Fruit fly (Drosophila melanogaster) whole organism, embryonic: ENCODE data around the gene Rab39.

Experiments used
- CG10209 ChIP-seq: fragments of 200-800 bp; sonication (Bioruptor generic); optimal IDR thresholded peaks from 3 replicates; lab custom pipeline; 2017; ENCODE audit warnings: missing biosample characterization, mild to moderate bottlenecking, missing genetic modification characterization, missing genetic modification reagents
- CG10979 ChIP-seq: fragments of 200-800 bp; sonication (Bioruptor generic); optimal IDR thresholded peaks from 2 replicates; lab custom pipeline; 2018; ENCODE audit warnings: missing biosample characterization, mild to moderate bottlenecking, missing genetic modification characterization, moderate library complexity
- CG14441 ChIP-seq: fragments of 200-800 bp; sonication (Bioruptor generic); IDR thresholded peaks from 2 replicates; pipeline ENCODE4 v1.3.6; 2022; ENCODE audit warnings: missing biosample characterization, missing genetic modification characterization
- CG15514 ChIP-seq: fragments of 200-800 bp; sonication (Bioruptor generic); optimal IDR thresholded peaks from 3 replicates; lab custom pipeline; 2017; ENCODE audit warnings: missing biosample characterization, missing genetic modification characterization, mild to moderate bottlenecking, moderate library complexity, missing genetic modification reagents
- CG18476 ChIP-seq: fragments of 200-800 bp; sonication (Bioruptor generic); optimal IDR thresholded peaks from 2 replicates; lab custom pipeline; 2016; ENCODE audit warnings: missing biosample characterization, mild to moderate bottlenecking, missing genetic modification characterization
- CG31365 ChIP-seq: fragments of 200-800 bp; sonication (Bioruptor generic); optimal IDR thresholded peaks from 2 replicates; lab custom pipeline; 2018; ENCODE audit warnings: missing biosample characterization, mild to moderate bottlenecking, missing genetic modification characterization
- CG3281 ChIP-seq: fragments of 200-800 bp; sonication (Bioruptor generic); optimal IDR thresholded peaks from 3 replicates; lab custom pipeline; 2017; ENCODE audit warnings: missing biosample characterization, mild to moderate bottlenecking, missing genetic modification characterization
- CG33213 ChIP-seq: fragments of 200-800 bp; sonication (Bioruptor generic); optimal IDR thresholded peaks from 3 replicates; lab custom pipeline; 2016; ENCODE audit warnings: missing biosample characterization, missing genetic modification characterization
- CG34224 ChIP-seq: fragments of 200-800 bp; sonication (Bioruptor generic); IDR thresholded peaks from 3 replicates; pipeline ENCODE4 v1.3.6; 2022; ENCODE audit warnings: missing biosample characterization, missing genetic modification characterization; ENCODE audit not compliant: partially characterized antibody
- CG42726 ChIP-seq: fragments of 200-800 bp; sonication (Bioruptor generic); IDR thresholded peaks from 2 replicates; pipeline ENCODE4 v1.3.6; 2022; ENCODE audit warnings: missing biosample characterization, missing genetic modification characterization; ENCODE audit not compliant: partially characterized antibody
- CG6791 ChIP-seq: fragments of 200-800 bp; sonication (Bioruptor generic); IDR thresholded peaks from 3 replicates; pipeline ENCODE4 v1.3.6; 2022; ENCODE audit warnings: missing biosample characterization, missing genetic modification characterization; ENCODE audit not compliant: partially characterized antibody
- CG7987 ChIP-seq: fragments of 200-800 bp; sonication (Bioruptor generic); optimal IDR thresholded peaks from 2 replicates; lab custom pipeline; 2018; ENCODE audit warnings: missing biosample characterization, mild to moderate bottlenecking, missing genetic modification characterization, moderate library complexity
- CG8290 ChIP-seq, 3 experiments: fragments of 200-800 bp; sonication (Bioruptor generic); optimal IDR thresholded peaks; 2 replicates each; lab custom pipeline; 2016 to 2019; ENCODE audit warnings: missing biosample characterization in 3 of 3, missing genetic modification characterization in 3 of 3, mild to moderate bottlenecking in 2 of 3, moderate library complexity in 1 of 3
- CG9797 ChIP-seq: fragments of 200-800 bp; sonication (Bioruptor generic); optimal IDR thresholded peaks from 3 replicates; lab custom pipeline; 2018; ENCODE audit warnings: missing biosample characterization, mild to moderate bottlenecking, missing genetic modification characterization
- CrebB ChIP-seq: fragments of 200-800 bp; sonication (Bioruptor generic); optimal IDR thresholded peaks from 3 replicates; lab custom pipeline; 2018; ENCODE audit warnings: missing biosample characterization, mild to moderate bottlenecking, missing genetic modification characterization
- Drgx ChIP-seq: fragments of 200-800 bp; sonication (Bioruptor generic); IDR thresholded peaks from 2 replicates; pipeline ENCODE4 v1.3.6; 2022; ENCODE audit warnings: missing biosample characterization, missing genetic modification characterization
- E2f2 ChIP-seq: fragments of 200-800 bp; sonication (Bioruptor generic); IDR thresholded peaks from 2 replicates; pipeline ENCODE4 v1.3.6; 2022; ENCODE audit warnings: missing biosample characterization, missing genetic modification characterization
- H2.0 ChIP-seq: fragments of 200-800 bp; sonication (Bioruptor generic); IDR thresholded peaks from 2 replicates; pipeline ENCODE4 v1.3.6; 2022; ENCODE audit warnings: missing biosample characterization, missing genetic modification characterization
- HmgZ ChIP-seq: fragments of 200-800 bp; sonication (Bioruptor generic); optimal IDR thresholded peaks from 2 replicates; lab custom pipeline; 2018; ENCODE audit warnings: missing biosample characterization, mild to moderate bottlenecking, missing genetic modification characterization
- NC2β ChIP-seq: fragments of 200-800 bp; sonication (Bioruptor generic); optimal IDR thresholded peaks from 2 replicates; lab custom pipeline; 2016; ENCODE audit warnings: missing biosample characterization, missing genetic modification characterization
- NFAT ChIP-seq: fragments of 200-800 bp; sonication (Bioruptor generic); IDR thresholded peaks from 2 replicates; pipeline ENCODE4 v1.3.6; 2022; ENCODE audit warnings: missing biosample characterization, missing genetic modification characterization
- Scr ChIP-seq: fragments of 200-800 bp; sonication (Bioruptor generic); IDR thresholded peaks from 2 replicates; pipeline ENCODE4 v1.3.6; 2022; ENCODE audit warnings: missing biosample characterization, missing genetic modification characterization; ENCODE audit not compliant: partially characterized antibody
- Sox100B ChIP-seq: fragments of 200-800 bp; sonication (Bioruptor generic); optimal IDR thresholded peaks from 3 replicates; lab custom pipeline; 2018; ENCODE audit warnings: missing biosample characterization, mild to moderate bottlenecking, missing genetic modification characterization
- abd-A ChIP-seq: fragments of 200-800 bp; sonication (Bioruptor generic); optimal IDR thresholded peaks from 3 replicates; lab custom pipeline; 2019; ENCODE audit warnings: missing biosample characterization, mild to moderate bottlenecking, missing genetic modification characterization, moderate library complexity
- amos ChIP-seq: fragments of 200-800 bp; sonication (Bioruptor generic); IDR thresholded peaks from 2 replicates; pipeline ENCODE4 v1.3.6; 2022; ENCODE audit warnings: missing biosample characterization, missing genetic modification characterization; ENCODE audit not compliant: partially characterized antibody
- ems ChIP-seq: fragments of 200-800 bp; sonication (Bioruptor generic); optimal IDR thresholded peaks from 3 replicates; lab custom pipeline; 2016; ENCODE audit warnings: missing biosample characterization, missing genetic modification characterization
- fd3F ChIP-seq: fragments of 200-800 bp; sonication (Bioruptor generic); optimal IDR thresholded peaks from 2 replicates; lab custom pipeline; 2018; ENCODE audit warnings: missing biosample characterization, mild to moderate bottlenecking, missing genetic modification characterization, moderate library complexity
- kni ChIP-seq: fragments of 200-800 bp; sonication (Bioruptor generic); optimal IDR thresholded peaks from 3 replicates; lab custom pipeline; 2017; ENCODE audit warnings: mild to moderate bottlenecking, missing biosample characterization, missing genetic modification reagents, missing genetic modification characterization
- lbe ChIP-seq: fragments of 200-800 bp; sonication (Bioruptor generic); optimal IDR thresholded peaks from 2 replicates; lab custom pipeline; 2016; ENCODE audit warnings: missing biosample characterization, mild to moderate bottlenecking, missing genetic modification characterization
- nmo ChIP-seq: fragments of 200-800 bp; sonication (Bioruptor generic); optimal IDR thresholded peaks from 2 replicates; lab custom pipeline; 2018; ENCODE audit warnings: missing biosample characterization, mild to moderate bottlenecking, missing genetic modification characterization, moderate library complexity
- onecut ChIP-seq: fragments of 200-800 bp; sonication (Bioruptor generic); IDR thresholded peaks from 2 replicates; pipeline ENCODE4 v1.3.6; 2022; ENCODE audit warnings: missing biosample characterization, missing genetic modification characterization
- phol ChIP-seq: fragments of 200-800 bp; sonication (Bioruptor generic); optimal IDR thresholded peaks from 3 replicates; lab custom pipeline; 2018; ENCODE audit warnings: missing biosample characterization, mild to moderate bottlenecking, missing genetic modification characterization, moderate library complexity
- pita ChIP-seq: fragments of 200-800 bp; sonication (Bioruptor generic); optimal IDR thresholded peaks from 2 replicates; lab custom pipeline; 2017; ENCODE audit warnings: missing biosample characterization, mild to moderate bottlenecking, missing genetic modification characterization
- sd ChIP-seq: fragments of 200-800 bp; sonication (Bioruptor generic); optimal IDR thresholded peaks from 3 replicates; lab custom pipeline; 2018; ENCODE audit warnings: missing biosample characterization, mild to moderate bottlenecking, missing genetic modification characterization, moderate library complexity
- sug ChIP-seq: fragments of 200-800 bp; optimal IDR thresholded peaks from 2 replicates; lab custom pipeline; 2019; ENCODE audit warnings: missing biosample characterization, mild to moderate bottlenecking, missing genetic modification characterization, moderate library complexity
- tin ChIP-seq: fragments of 200-800 bp; sonication (Bioruptor generic); optimal IDR thresholded peaks from 3 replicates; lab custom pipeline; 2016; ENCODE audit warnings: missing biosample characterization, missing genetic modification characterization
- twi ChIP-seq: fragments of 200-800 bp; optimal IDR thresholded peaks from 2 replicates; lab custom pipeline; 2019; ENCODE audit warnings: missing biosample characterization, mild to moderate bottlenecking, missing genetic modification characterization, moderate library complexity
- unc-4 ChIP-seq: fragments of 200-800 bp; sonication (Bioruptor generic); IDR thresholded peaks from 2 replicates; pipeline ENCODE4 v1.3.6; 2022; ENCODE audit warnings: missing biosample characterization, missing genetic modification characterization; ENCODE audit not compliant: partially characterized antibody
- zen ChIP-seq: fragments of 200-800 bp; sonication (Bioruptor generic); optimal IDR thresholded peaks from 3 replicates; lab custom pipeline; 2018; ENCODE audit warnings: missing biosample characterization, mild to moderate bottlenecking, missing genetic modification characterization, moderate library complexity

The Rab39 gene

DNA sequence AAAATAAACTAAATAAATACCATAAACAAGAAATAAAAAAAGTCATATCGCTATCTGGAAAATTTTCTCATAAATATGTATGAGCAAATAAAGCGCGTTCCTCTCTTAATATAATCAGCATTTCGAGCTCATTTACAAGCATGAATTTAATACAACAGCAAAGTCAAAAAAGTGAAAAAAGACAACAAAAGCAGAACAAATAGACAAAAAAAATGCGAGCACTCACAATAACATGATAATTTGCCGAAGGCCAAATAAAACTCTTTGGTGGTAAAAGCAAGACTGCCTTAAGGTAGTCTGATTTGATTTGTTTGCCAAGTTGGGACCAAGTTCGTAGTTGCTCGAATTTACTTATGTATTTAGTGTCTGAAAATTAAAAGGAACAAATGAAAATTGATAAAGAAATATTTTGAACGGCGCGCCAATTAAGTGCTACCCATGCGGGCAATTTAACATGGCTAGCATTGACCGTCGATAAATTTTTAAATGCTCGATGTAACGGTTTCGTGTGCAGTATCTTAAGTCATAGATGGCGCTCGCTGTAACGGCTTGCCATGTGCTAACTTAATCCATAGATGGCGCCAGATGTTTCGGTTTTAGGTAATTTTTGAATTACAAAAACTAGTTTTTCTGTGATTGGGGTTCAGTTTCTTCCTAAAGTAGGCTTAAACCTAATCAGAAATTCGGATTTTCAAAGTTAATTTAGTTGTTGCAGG, 24.1 kb upstream of the Rab39 start (continued):
- no peak for TF ChIP-seq ems
- peak; percentile 87 for TF ChIP-seq phol (tag; lab: Kevin White, UChicago)
- TF ChIP-seq H2.0: 0 out of 2 replicates have a peak, but pooled peaks have one; percentile 3
- no peak for TF ChIP-seq lbe (GFP tag; lab: Kevin White, UChicago)
- TF ChIP-seq CG33213 (GFP tag; lab: Kevin White, UChicago): peak; percentile 75
- TF ChIP-seq E2f2 (GFP tag; lab: Robert Waterston, UW): peak; percentile 95
- TF ChIP-seq CG14441: peak; percentile 48
- TF ChIP-seq onecut (GFP tag; lab: Robert Waterston, UW): peak; percentile 55; the same call in 1 of the 2 replicates
- no peak for TF ChIP-seq CG8290 (GFP tag; optimal IDR thresholded peaks at IDR 0.05; lab: Kevin White, UChicago)
- TF ChIP-seq CG8290 (tag; optimal IDR thresholded peaks at IDR 0.05; lab: Kevin White, UChicago): peak in 1 of 2 experiments; percentile 67
- TF ChIP-seq CG18476 (GFP tag; lab: Kevin White, UChicago): no peak
- TF ChIP-seq NC2β (GFP tag; lab: Kevin White, UChicago): no peak
- peak; percentile 34 for TF ChIP-seq CG9797 (GFP tag; lab: Kevin White, UChicago)
- TF ChIP-seq Scr (GFP tag; lab: Robert Waterston, UW): peak; percentile 16; the same call in 1 of the 2 replicates
- TF ChIP-seq NFAT (GFP tag; lab: Robert Waterston, UW): peak; percentile 74
- peak; percentile 78 for TF ChIP-seq CG10209
- TF ChIP-seq CrebB: no peak
- peak; percentile 38; the same call in 1 of the 3 replicates for TF ChIP-seq CG34224
- TF ChIP-seq unc-4 (GFP tag; lab: Robert Waterston, UW): peak; percentile 49; the same call in 1 of the 2 replicates
- peak; percentile 22; the same call in 1 of the 2 replicates for TF ChIP-seq Drgx (GFP tag; lab: Robert Waterston, UW)
- TF ChIP-seq zen: peak; percentile 6
- TF ChIP-seq CG7987 (GFP tag; lab: Kevin White, UChicago): peak; percentile 16
- peak; percentile 64; the same call in 1 of the 2 replicates for TF ChIP-seq CG42726 (GFP tag; lab: Robert Waterston, UW)
- peak; percentile 21 for TF ChIP-seq pita
- TF ChIP-seq Sox100B (GFP tag; lab: Kevin White, UChicago): peak; percentile 3
- no peak for TF ChIP-seq fd3F (GFP tag; lab: Kevin White, UChicago)
- peak; percentile 26 for TF ChIP-seq CG31365 (tag; lab: Kevin White, UChicago)
- TF ChIP-seq CG6791: peak; percentile 37; the same call in 1 of the 3 replicates
- peak; percentile 41 for TF ChIP-seq HmgZ (tag; lab: Kevin White, UChicago)
- peak; percentile 71 for TF ChIP-seq CG15514 (GFP tag; lab: Kevin White, UChicago)
- peak; percentile 36 for TF ChIP-seq CG3281 (GFP tag; lab: Kevin White, UChicago)
- TF ChIP-seq amos (GFP tag; lab: Robert Waterston, UW): peak; percentile 53; the same call in 1 of the 2 replicates
- TF ChIP-seq sug (tag; lab: Kevin White, UChicago): peak; percentile 21
- peak; percentile 8 for TF ChIP-seq twi
- TF ChIP-seq abd-A (tag; lab: Kevin White, UChicago): peak; percentile 60
- TF ChIP-seq sd (tag; lab: Kevin White, UChicago): peak; percentile 26
- peak; percentile 50 for TF ChIP-seq tin (GFP tag; lab: Kevin White, UChicago)
- peak; percentile 35 for TF ChIP-seq CG10979 (tag; lab: Kevin White, UChicago)
- peak; percentile 37 for TF ChIP-seq nmo (GFP tag; lab: Kevin White, UChicago)
- no peak for TF ChIP-seq kni (GFP tag; lab: Kevin White, UChicago)
